Worm (Caenorhabditis elegans) whole organism, young adult: ENCODE data around the gene ncx-10.
A peak's percentile ranks its signal among the peaks of the same experiment; 100 is the strongest.

Experiments used
- D2030.7 ChIP-seq: fragments of 200-800 bp; sonication (Bioruptor generic); IDR thresholded peaks from 2 replicates; pipeline ENCODE4 v1.3.6; 2022; ENCODE audit warnings: missing genetic modification reagents, missing genetic modification characterization, missing compliant biosample characterization
- F10E7.11 ChIP-seq: sonication (generic microtip); optimal IDR thresholded peaks from 2 replicates; lab custom pipeline; 2017; ENCODE audit warnings: mild to moderate bottlenecking, missing genetic modification characterization, moderate library complexity, missing compliant biosample characterization
- F23B12.7 ChIP-seq: sonication (generic microtip); optimal IDR thresholded peaks from 2 replicates; lab custom pipeline; 2017; ENCODE audit warnings: missing genetic modification characterization, mild to moderate bottlenecking, missing compliant biosample characterization, antibody characterized with exemption, moderate library complexity; ENCODE audit not compliant: insufficient read depth
- F37B4.10 ChIP-seq: fragments of 200-800 bp; sonication (Bioruptor generic); IDR thresholded peaks from 2 replicates; pipeline ENCODE4 v1.3.6; 2022; ENCODE audit warnings: missing genetic modification characterization, missing compliant biosample characterization
- F49E8.2 ChIP-seq: sonication (generic microtip); optimal IDR thresholded peaks from 3 replicates; lab custom pipeline; 2017; ENCODE audit warnings: missing genetic modification characterization, mild to moderate bottlenecking, missing compliant biosample characterization, antibody characterized with exemption, moderate library complexity; ENCODE audit not compliant: insufficient read depth
- F57A8.1 ChIP-seq: fragments of 200-800 bp; sonication (Bioruptor generic); optimal IDR thresholded peaks from 2 replicates; lab custom pipeline; 2018; ENCODE audit warnings: mild to moderate bottlenecking, missing genetic modification characterization, moderate library complexity, missing compliant biosample characterization
- K12H6.12 ChIP-seq: fragments of 200-800 bp; sonication (Bioruptor generic); optimal IDR thresholded peaks from 2 replicates; lab custom pipeline; 2018; ENCODE audit warnings: mild to moderate bottlenecking, missing genetic modification characterization, missing compliant biosample characterization
- Y53G8AR.9 ChIP-seq: fragments of 200-800 bp; sonication (Bioruptor generic); conservative IDR thresholded peaks from 2 replicates; pipeline ENCODE4 v1.3.6; 2022; ENCODE audit warnings: missing genetic modification reagents, missing genetic modification characterization, missing compliant biosample characterization
- Y79H2A.3 ChIP-seq: fragments of 200-800 bp; sonication (Bioruptor generic); conservative IDR thresholded peaks from 2 replicates; pipeline ENCODE4 v1.3.6; 2022; ENCODE audit warnings: missing genetic modification reagents, missing genetic modification characterization, missing compliant biosample characterization
- athp-1 ChIP-seq: sonication (generic microtip); optimal IDR thresholded peaks from 2 replicates; lab custom pipeline; 2017; ENCODE audit warnings: mild to moderate bottlenecking, missing genetic modification characterization, missing compliant biosample characterization
- attf-3 ChIP-seq: fragments of 200-800 bp; sonication (Bioruptor generic); conservative IDR thresholded peaks from 2 replicates; pipeline ENCODE4 v1.3.6; 2022; ENCODE audit warnings: missing genetic modification reagents, missing genetic modification characterization, missing compliant biosample characterization
- attf-5 ChIP-seq: fragments of 200-800 bp; sonication (Bioruptor generic); optimal IDR thresholded peaks from 2 replicates; lab custom pipeline; 2018; ENCODE audit warnings: mild to moderate bottlenecking, missing genetic modification characterization, missing compliant biosample characterization
- bed-1 ChIP-seq: fragments of 200-800 bp; sonication (Bioruptor generic); IDR thresholded peaks from 2 replicates; pipeline ENCODE4 v1.3.6; 2022; ENCODE audit warnings: missing genetic modification reagents, missing genetic modification characterization, missing compliant biosample characterization
- ccch-3 ChIP-seq: fragments of 200-800 bp; sonication (Bioruptor generic); optimal IDR thresholded peaks from 2 replicates; lab custom pipeline; 2018; ENCODE audit warnings: mild to moderate bottlenecking, missing genetic modification characterization, missing compliant biosample characterization
- cebp-1 ChIP-seq, 2 experiments: fragments of 200-800 bp in 1 of 2; sonication (Bioruptor generic) in 1 of 2; sonication (generic microtip) in 1 of 2; IDR thresholded peaks in 1 of 2; optimal IDR thresholded peaks in 1 of 2; 2 replicates each; pipeline versions ENCODE4 v1.3.6 to Lab custom; 2017 to 2022; ENCODE audit warnings: missing compliant biosample characterization in 2 of 2, missing genetic modification characterization in 2 of 2, mild to moderate bottlenecking in 1 of 2, missing genetic modification reagents in 1 of 2, moderate library complexity in 1 of 2
- ceh-40 ChIP-seq: fragments of 200-800 bp; sonication (Bioruptor generic); IDR thresholded peaks from 2 replicates; pipeline ENCODE4 v1.3.6; 2022; ENCODE audit warnings: missing genetic modification characterization, missing compliant biosample characterization
- ceh-91 ChIP-seq: fragments of 200-800 bp; sonication (Bioruptor generic); IDR thresholded peaks from 2 replicates; pipeline ENCODE4 v1.3.6; 2022; ENCODE audit warnings: missing genetic modification reagents, missing genetic modification characterization, missing compliant biosample characterization
- egl-44 ChIP-seq: fragments of 200-800 bp; sonication (Bioruptor generic); IDR thresholded peaks from 2 replicates; pipeline ENCODE4 v1.3.6; 2022; ENCODE audit warnings: missing genetic modification reagents, missing genetic modification characterization, missing compliant biosample characterization
- ekl-4 ChIP-seq: fragments of 200-800 bp; sonication (Bioruptor generic); IDR thresholded peaks from 2 replicates; pipeline ENCODE4 v1.3.6; 2022; ENCODE audit warnings: missing genetic modification reagents, missing genetic modification characterization, missing compliant biosample characterization
- ets-4 ChIP-seq: fragments of 200-800 bp; sonication (Bioruptor generic); optimal IDR thresholded peaks from 2 replicates; lab custom pipeline; 2018; ENCODE audit warnings: mild to moderate bottlenecking, missing genetic modification characterization, missing compliant biosample characterization
- him-1 ChIP-seq: sonication (generic microtip); optimal IDR thresholded peaks from 2 replicates; lab custom pipeline; 2016; ENCODE audit warnings: missing genotype, missing genetic modification reagents, missing genetic modification characterization, missing compliant biosample characterization
- let-607 ChIP-seq, 2 experiments: fragments of 200-800 bp in 1 of 2; sonication (Bioruptor generic) in 1 of 2; sonication (generic microtip) in 1 of 2; optimal IDR thresholded peaks; 2 replicates each; lab custom pipeline; 2016 to 2018; ENCODE audit warnings: mild to moderate bottlenecking in 2 of 2, missing compliant biosample characterization in 2 of 2, missing genetic modification characterization in 2 of 2, moderate library complexity in 2 of 2, missing genotype in 1 of 2
- lin-35 ChIP-seq, 3 experiments: fragments of 150-350 bp in 2 of 3; sonication (generic microtip) in 1 of 3; optimal IDR thresholded peaks; 2 replicates each; lab custom pipeline; 2014 to 2018; ENCODE audit warnings: missing biosample characterization in 3 of 3, missing genetic modification characterization in 3 of 3, missing genetic modification reagents in 3 of 3
- lin-54 ChIP-seq: fragments of 200-800 bp; sonication (Bioruptor generic); optimal IDR thresholded peaks from 2 replicates; lab custom pipeline; 2018; ENCODE audit warnings: mild to moderate bottlenecking, missing genetic modification characterization, missing compliant biosample characterization
- lir-1 ChIP-seq: fragments of 200-800 bp; sonication (Bioruptor generic); conservative IDR thresholded peaks from 2 replicates; pipeline ENCODE4 v1.3.6; 2022; ENCODE audit warnings: missing genetic modification reagents, missing genetic modification characterization, missing compliant biosample characterization
- lsl-1 ChIP-seq: fragments of 200-800 bp; sonication (Bioruptor generic); optimal IDR thresholded peaks from 2 replicates; lab custom pipeline; 2018; ENCODE audit warnings: mild to moderate bottlenecking, missing genetic modification characterization, moderate library complexity, missing compliant biosample characterization
- lsy-27 ChIP-seq: sonication (generic microtip); optimal IDR thresholded peaks from 2 replicates; lab custom pipeline; 2017; ENCODE audit warnings: missing genetic modification characterization, mild to moderate bottlenecking, missing compliant biosample characterization, antibody characterized with exemption, missing genotype, borderline replicate concordance; ENCODE audit not compliant: insufficient read depth
- mcd-1 ChIP-seq: fragments of 200-800 bp; sonication (Bioruptor generic); IDR thresholded peaks from 2 replicates; pipeline ENCODE4 v1.3.6; 2022; ENCODE audit warnings: missing genetic modification reagents, missing genetic modification characterization, missing compliant biosample characterization
- mxl-1 ChIP-seq: sonication (generic microtip); optimal IDR thresholded peaks from 2 replicates; lab custom pipeline; 2016; ENCODE audit warnings: missing genetic modification characterization, missing compliant biosample characterization
- nfya-1 ChIP-seq: sonication (generic microtip); optimal IDR thresholded peaks from 2 replicates; lab custom pipeline; 2017; ENCODE audit warnings: antibody characterized with exemption, missing compliant biosample characterization, missing genetic modification characterization, borderline replicate concordance; ENCODE audit not compliant: insufficient read depth
- nhr-27 ChIP-seq: fragments of 200-800 bp; sonication (Bioruptor generic); optimal IDR thresholded peaks from 2 replicates; lab custom pipeline; 2018; ENCODE audit warnings: mild to moderate bottlenecking, missing genetic modification characterization, moderate library complexity, missing compliant biosample characterization
- nhr-80 ChIP-seq: sonication (generic microtip); optimal IDR thresholded peaks from 2 replicates; lab custom pipeline; 2016; ENCODE audit warnings: missing genetic modification characterization, missing compliant biosample characterization
- sea-2 ChIP-seq: fragments of 200-800 bp; sonication (Bioruptor generic); IDR thresholded peaks from 2 replicates; pipeline ENCODE4 v1.3.6; 2022; ENCODE audit warnings: missing genetic modification characterization, missing compliant biosample characterization
- snpc-1.1 ChIP-seq: sonication (generic microtip); optimal IDR thresholded peaks from 2 replicates; lab custom pipeline; 2017; ENCODE audit warnings: missing genetic modification characterization, mild to moderate bottlenecking, missing compliant biosample characterization, antibody characterized with exemption, moderate library complexity, missing genotype, missing genetic modification reagents; ENCODE audit not compliant: insufficient read depth
- snpc-1.3 ChIP-seq: sonication (generic microtip); optimal IDR thresholded peaks from 2 replicates; lab custom pipeline; 2017; ENCODE audit warnings: missing genetic modification characterization, mild to moderate bottlenecking, missing compliant biosample characterization, antibody characterized with exemption, moderate library complexity, missing genotype, missing genetic modification reagents; ENCODE audit not compliant: insufficient read depth
- sptf-2 ChIP-seq: fragments of 200-800 bp; sonication (Bioruptor generic); optimal IDR thresholded peaks from 2 replicates; lab custom pipeline; 2018; ENCODE audit warnings: mild to moderate bottlenecking, missing genetic modification characterization, missing compliant biosample characterization
- tbx-9 ChIP-seq: sonication (generic microtip); optimal IDR thresholded peaks from 2 replicates; lab custom pipeline; 2016; ENCODE audit warnings: borderline replicate concordance, missing genetic modification characterization, inconsistent platforms, missing compliant biosample characterization
- tlf-1 ChIP-seq: fragments of 200-800 bp; sonication (Bioruptor generic); optimal IDR thresholded peaks from 2 replicates; lab custom pipeline; 2018; ENCODE audit warnings: mild to moderate bottlenecking, missing genetic modification characterization, missing compliant biosample characterization
- xnd-1 ChIP-seq: sonication (generic microtip); optimal IDR thresholded peaks from 2 replicates; lab custom pipeline; 2016; ENCODE audit warnings: missing genotype, missing genetic modification reagents, missing genetic modification characterization, missing compliant biosample characterization
- ztf-3 ChIP-seq: fragments of 200-800 bp; sonication (Bioruptor generic); optimal IDR thresholded peaks from 2 replicates; lab custom pipeline; 2018; ENCODE audit warnings: mild to moderate bottlenecking, missing genetic modification characterization, missing compliant biosample characterization

ncx-10 gene

ce11 chrV:7969107-7969506 is 36.2 kb upstream of the ncx-10 start, which contains the start of gene che-7 (continued):
- TF ChIP-seq sea-2 (GFP tag; lab: Robert Waterston, UW) (no peak), attf-5 (GFP tag; lab: Kevin White, UChicago) (no peak), mcd-1 (GFP tag; lab: Robert Waterston, UW) (no peak)
- TF ChIP-seq, all 124 proteins: peak for 0

- TF ChIP-seq F10E7.11 (tag; lab: Kevin White, UChicago), result no peak
- TF ChIP-seq lir-1, result no peak
- no peak for TF ChIP-seq nfya-1 (tag; lab: Kevin White, UChicago)
- TF ChIP-seq tlf-1 (GFP tag; lab: Kevin White, UChicago), result no peak
- TF ChIP-seq him-1 (tag; lab: Kevin White, UChicago), result no peak
- no peak for TF ChIP-seq snpc-1.3 (tag; lab: Kevin White, UChicago)
- TF ChIP-seq attf-3, result no peak
- TF ChIP-seq xnd-1 (tag; lab: Kevin White, UChicago), result no peak
- no peak for TF ChIP-seq F37B4.10 (GFP tag; lab: Robert Waterston, UW)
- no peak for TF ChIP-seq nhr-27 (tag; lab: Kevin White, UChicago)
- no peak for TF ChIP-seq ceh-91 (GFP tag; lab: Robert Waterston, UW)
- TF ChIP-seq F57A8.1, result no peak
- TF ChIP-seq lin-35 (GFP tag; optimal IDR thresholded peaks at IDR 0.05; lab: Kevin White, UChicago), result no peak
- no peak for TF ChIP-seq Y79H2A.3 (GFP tag; lab: Robert Waterston, UW)
- no peak for TF ChIP-seq K12H6.12 (tag; lab: Kevin White, UChicago)
- TF ChIP-seq let-607 (tag; optimal IDR thresholded peaks at IDR 0.05; lab: Kevin White, UChicago), result no peak
These were observed 31.5 kb upstream of the ncx-10 start for ce11 chrV:7964429-7964828.

- no peak for TF ChIP-seq ekl-4
- TF ChIP-seq F37B4.10 (GFP tag; lab: Robert Waterston, UW), result no peak
- TF ChIP-seq lsl-1 (GFP tag; lab: Kevin White, UChicago), result no peak
- no peak for TF ChIP-seq sptf-2 (GFP tag; lab: Kevin White, UChicago)
These were observed 25.9 kb upstream of the ncx-10 start, which contains the start of the genes clec-217 and F26D11.2 for ce11 chrV:7958740-7959320. Gene clec-217 (minus strand): TSS chrV:7958840. Gene F26D11.2 (plus strand): TSS chrV:7959270.

- no peak for TF ChIP-seq snpc-1.1 (tag; lab: Kevin White, UChicago)
- TF ChIP-seq F49E8.2, result no peak
- TF ChIP-seq D2030.7, result no peak
These were observed 23.3 kb upstream of the ncx-10 start, which contains the start of gene pals-34 for ce11 chrV:7956218-7956617. Gene pals-34 (minus strand): TSS chrV:7956497.

ce11 chrV:7955168-7955567 is 22.3 kb upstream of the ncx-10 start, which contains the start of gene F26D11.12:
Gene F26D11.12 (minus strand): TSS chrV:7955312.
- TF ChIP-seq lin-54 (GFP tag; lab: Kevin White, UChicago) (no peak), nhr-80 (peak; percentile 43), ztf-3 (GFP tag; lab: Kevin White, UChicago) (no peak), lsy-27 (tag; lab: Kevin White, UChicago) (no peak), athp-1 (no peak), ceh-40 (GFP tag; lab: Robert Waterston, UW) (no peak), ccch-3 (no peak), mxl-1 (tag; lab: Kevin White, UChicago) (no peak), bed-1 (GFP tag; lab: Robert Waterston, UW) (no peak), cebp-1 (GFP tag; IDR thresholded peaks at IDR 0.05; lab: Robert Waterston, UW) (peak; percentile 94), cebp-1 (tag; optimal IDR thresholded peaks at IDR 0.05; lab: Kevin White, UChicago) (peak; percentile 98), ets-4 (GFP tag; lab: Kevin White, UChicago) (no peak), Y53G8AR.9 (GFP tag; lab: Robert Waterston, UW) (no peak), lin-35 (GFP tag; optimal IDR thresholded peaks at IDR 0.05; lab: Kevin White, UChicago) (no peak), egl-44 (no peak), tbx-9 (tag; lab: Kevin White, UChicago) (no peak), F23B12.7 (no peak)
